Fruit fly (Drosophila melanogaster) whole organism, wandering third instar larva: ENCODE results near the gene mAcon1.

Source experiments
- Abd-B ChIP-seq: fragments of >200 bp; optimal IDR thresholded peaks from 2 replicates; lab custom pipeline; 2017; ENCODE audit warnings: missing biosample characterization, missing genetic modification characterization
- CG32264 ChIP-seq: fragments of 200-800 bp; sonication (Bioruptor generic); optimal IDR thresholded peaks from 2 replicates; lab custom pipeline; 2016; ENCODE audit warnings: missing biosample characterization, missing genetic modification characterization
- CG9705 ChIP-seq: fragments of 200-800 bp; sonication (Bioruptor generic); optimal IDR thresholded peaks from 2 replicates; lab custom pipeline; 2018; ENCODE audit warnings: missing biosample characterization, mild to moderate bottlenecking, missing genetic modification characterization
- CrebA ChIP-seq: fragments of 200-800 bp; sonication (Bioruptor generic); optimal IDR thresholded peaks from 2 replicates; lab custom pipeline; 2016; ENCODE audit warnings: missing biosample characterization, mild to moderate bottlenecking, missing genetic modification characterization, borderline replicate concordance
- Dfd ChIP-seq: fragments of >200 bp; optimal IDR thresholded peaks from 2 replicates; lab custom pipeline; 2017; ENCODE audit warnings: missing biosample characterization, missing genetic modification characterization
- Dif ChIP-seq: fragments of 200-275, 200-300 bp; sonication (Bioruptor generic); optimal IDR thresholded peaks from 2 replicates; lab custom pipeline; 2018; ENCODE audit warnings: missing biosample characterization, missing genetic modification characterization; ENCODE audit not compliant: partially characterized antibody
- GATAd ChIP-seq: sonication (Bioruptor generic); optimal IDR thresholded peaks from 2 replicates; lab custom pipeline; 2016; ENCODE audit warnings: missing biosample characterization, missing genetic modification characterization
- HLH106 ChIP-seq: fragments of 200-800 bp; optimal IDR thresholded peaks from 3 replicates; lab custom pipeline; 2019; ENCODE audit warnings: missing biosample characterization, mild to moderate bottlenecking, missing genetic modification characterization, moderate library complexity
- Hnf4 ChIP-seq: fragments of 200-800 bp; sonication (Bioruptor generic); optimal IDR thresholded peaks from 2 replicates; lab custom pipeline; 2016; ENCODE audit warnings: missing biosample characterization, mild to moderate bottlenecking, missing genetic modification characterization
- Hr83 ChIP-seq: fragments of 200-300 bp; sonication (Bioruptor generic); optimal IDR thresholded peaks from 2 replicates; lab custom pipeline; 2016; ENCODE audit warnings: missing biosample characterization, mild to moderate bottlenecking, missing genetic modification characterization, moderate library complexity; ENCODE audit not compliant: poor library complexity, severe bottlenecking
- Jra ChIP-seq: sonication (Bioruptor generic); optimal IDR thresholded peaks from 2 replicates; lab custom pipeline; 2016; ENCODE audit warnings: missing biosample characterization, missing genetic modification characterization
- Mio ChIP-seq: sonication (Bioruptor generic); optimal IDR thresholded peaks from 2 replicates; lab custom pipeline; 2016; ENCODE audit warnings: missing biosample characterization, missing genetic modification characterization
- Myc ChIP-seq: fragments of >200 bp; optimal IDR thresholded peaks from 2 replicates; lab custom pipeline; 2017
- OdsH ChIP-seq: fragments of 200-800 bp; sonication (Bioruptor generic); optimal IDR thresholded peaks from 2 replicates; lab custom pipeline; 2016; ENCODE audit warnings: missing biosample characterization, mild to moderate bottlenecking, missing genetic modification characterization
- Rel ChIP-seq, 2 experiments: fragments of 200-800 bp; sonication (Bioruptor generic) in 1 of 2; optimal IDR thresholded peaks; 2 replicates in 1 of 2; 3 replicates in 1 of 2; lab custom pipeline; 2016 to 2019; ENCODE audit warnings: mild to moderate bottlenecking in 2 of 2, missing biosample characterization in 2 of 2, missing genetic modification characterization in 2 of 2, moderate library complexity in 1 of 2
- Sp1 ChIP-seq: fragments of 200-800 bp; sonication (Bioruptor generic); optimal IDR thresholded peaks from 3 replicates; lab custom pipeline; 2019; ENCODE audit warnings: missing biosample characterization, mild to moderate bottlenecking, missing genetic modification characterization, moderate library complexity
- br ChIP-seq: fragments of 200-800 bp; sonication (Bioruptor generic); optimal IDR thresholded peaks from 2 replicates; lab custom pipeline; 2016; ENCODE audit warnings: missing biosample characterization, missing genetic modification characterization
- dmrt93B ChIP-seq: fragments of 200-800 bp; sonication (Bioruptor generic); optimal IDR thresholded peaks from 2 replicates; lab custom pipeline; 2018; ENCODE audit warnings: missing biosample characterization, mild to moderate bottlenecking, missing genetic modification characterization
- dsf ChIP-seq: sonication (Bioruptor generic); optimal IDR thresholded peaks from 2 replicates; lab custom pipeline; 2016; ENCODE audit warnings: missing biosample characterization, missing genetic modification characterization, borderline replicate concordance
- ey ChIP-seq: fragments of 200-800 bp; sonication (Bioruptor generic); optimal IDR thresholded peaks from 2 replicates; lab custom pipeline; 2016; ENCODE audit warnings: missing biosample characterization, missing genetic modification characterization
- foxo ChIP-seq, 2 experiments: fragments of 200-800 bp; sonication (Bioruptor generic); optimal IDR thresholded peaks; 2 replicates in 1 of 2; 3 replicates in 1 of 2; lab custom pipeline; 2016 to 2017; ENCODE audit warnings: missing biosample characterization in 2 of 2, missing genetic modification characterization in 2 of 2
- fru ChIP-seq: fragments of 200-800 bp; sonication (Bioruptor generic); optimal IDR thresholded peaks from 3 replicates; lab custom pipeline; 2016; ENCODE audit warnings: missing biosample characterization, mild to moderate bottlenecking, missing genetic modification characterization
- h ChIP-seq: fragments of 200-800 bp; sonication (Bioruptor generic); optimal IDR thresholded peaks from 3 replicates; lab custom pipeline; 2016; ENCODE audit warnings: missing biosample characterization, mild to moderate bottlenecking, missing genetic modification characterization
- jim ChIP-seq: fragments of 175-275, 200-325 bp; sonication (Bioruptor generic); optimal IDR thresholded peaks from 2 replicates; lab custom pipeline; 2016; ENCODE audit warnings: missing biosample characterization, mild to moderate bottlenecking, missing genetic modification characterization
- lola ChIP-seq: fragments of >200 bp; optimal IDR thresholded peaks from 2 replicates; lab custom pipeline; 2017; ENCODE audit warnings: missing biosample characterization, missing genetic modification characterization
- pan ChIP-seq: fragments of >200 bp; optimal IDR thresholded peaks from 2 replicates; lab custom pipeline; 2017
- psq ChIP-seq: fragments of 200-800 bp; sonication (Bioruptor generic); optimal IDR thresholded peaks from 3 replicates; lab custom pipeline; 2017; ENCODE audit warnings: missing biosample characterization, mild to moderate bottlenecking, missing genetic modification characterization, moderate library complexity
- rgr ChIP-seq: fragments of 200-800 bp; sonication (Bioruptor generic); optimal IDR thresholded peaks from 3 replicates; lab custom pipeline; 2016; ENCODE audit warnings: missing biosample characterization, mild to moderate bottlenecking, missing genetic modification characterization
- sage ChIP-seq: fragments of 200-800 bp; sonication (Bioruptor generic); optimal IDR thresholded peaks from 2 replicates; lab custom pipeline; 2016; ENCODE audit warnings: missing biosample characterization, mild to moderate bottlenecking, missing genetic modification characterization
- sv ChIP-seq: fragments of 200-800 bp; sonication (Bioruptor generic); optimal IDR thresholded peaks from 3 replicates; lab custom pipeline; 2016; ENCODE audit warnings: missing biosample characterization, missing genetic modification characterization
- tai ChIP-seq: sonication (Bioruptor generic); optimal IDR thresholded peaks from 2 replicates; lab custom pipeline; 2016; ENCODE audit warnings: missing biosample characterization, missing genetic modification characterization
- usp ChIP-seq: fragments of >200 bp; optimal IDR thresholded peaks from 2 replicates; lab custom pipeline; 2017; ENCODE audit warnings: missing biosample characterization, missing genetic modification characterization
- woc ChIP-seq: sonication (Bioruptor generic); optimal IDR thresholded peaks from 2 replicates; lab custom pipeline; 2016; ENCODE audit warnings: missing biosample characterization, mild to moderate bottlenecking, missing genetic modification characterization

mAcon1 gene

DNA sequence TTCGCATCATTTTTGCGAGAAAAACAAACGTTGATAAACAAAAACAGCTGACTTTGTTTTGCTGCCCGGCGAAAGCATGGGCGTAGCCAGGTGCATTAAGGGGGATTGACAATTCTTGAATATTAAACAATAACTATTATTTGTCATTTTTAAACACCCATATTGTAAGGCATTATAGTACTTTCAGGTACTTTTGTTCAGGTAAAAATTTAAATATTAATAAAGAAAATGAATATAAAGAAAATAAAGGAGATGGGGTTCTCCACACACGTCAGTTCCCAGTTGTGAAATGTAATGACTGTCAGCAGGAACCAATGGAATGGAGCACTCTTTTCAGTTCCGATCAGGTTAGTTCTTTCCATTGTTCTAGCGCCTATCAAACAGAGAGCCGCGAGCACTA is 9.8 kb upstream of the mAcon1 start, which contains the start of the genes Coq3 and Pld3:
Gene Coq3 (minus strand): TSS at position 58 of the 400 bp plus-strand sequence.
Gene Pld3 (plus strand): TSS at position 294 of the 400 bp plus-strand sequence.
- no peak for TF ChIP-seq jim (GFP tag; lab: Kevin White, UChicago)
- peak; percentile 85 for TF ChIP-seq Hr83 (GFP tag; lab: Kevin White, UChicago)
- TF ChIP-seq ey (GFP tag; lab: Kevin White, UChicago) = peak; percentile 94
- TF ChIP-seq usp = no peak
- TF ChIP-seq HLH106 (tag; lab: Kevin White, UChicago) = peak; percentile 96
- TF ChIP-seq Rel (GFP tag; optimal IDR thresholded peaks at IDR 0.05; lab: Kevin White, UChicago) = no peak
- TF ChIP-seq Rel (tag; optimal IDR thresholded peaks at IDR 0.05; lab: Kevin White, UChicago) = peak; percentile 83
- peak; percentile 82 for TF ChIP-seq dmrt93B (GFP tag; lab: Kevin White, UChicago)
- TF ChIP-seq Dfd (GFP tag; lab: Kevin White, UChicago) = no peak
- TF ChIP-seq woc (GFP tag; lab: Kevin White, UChicago) = peak; percentile 77
- peak; percentile 93 for TF ChIP-seq psq (GFP tag; lab: Kevin White, UChicago)
- TF ChIP-seq dsf (GFP tag; lab: Kevin White, UChicago) = peak; percentile 89
- TF ChIP-seq Hnf4 (GFP tag; lab: Kevin White, UChicago) = peak; percentile 97
- TF ChIP-seq Mio (GFP tag; lab: Kevin White, UChicago) = peak; percentile 72
- peak; percentile 97 for TF ChIP-seq rgr
- TF ChIP-seq Sp1 (GFP tag; lab: Kevin White, UChicago) = peak; percentile 95
- TF ChIP-seq lola (GFP tag; lab: Kevin White, UChicago) = no peak
- TF ChIP-seq sage = no peak
- TF ChIP-seq sv (GFP tag; lab: Kevin White, UChicago) = peak; percentile 79
- TF ChIP-seq foxo (GFP tag; optimal IDR thresholded peaks at IDR 0.05; lab: Kevin White, UChicago) = peak; percentile 81 to 98
- peak; percentile 94 for TF ChIP-seq fru (GFP tag; lab: Kevin White, UChicago)
- peak; percentile 91 for TF ChIP-seq CG9705 (GFP tag; lab: Kevin White, UChicago)
- peak; percentile 94 for TF ChIP-seq OdsH
- TF ChIP-seq CG32264 (GFP tag; lab: Kevin White, UChicago) = peak; percentile 73
- TF ChIP-seq tai (GFP tag; lab: Kevin White, UChicago) = no peak
- no peak for TF ChIP-seq GATAd (GFP tag; lab: Kevin White, UChicago)
- TF ChIP-seq Jra (GFP tag; lab: Kevin White, UChicago) = peak; percentile 92
- TF ChIP-seq h (GFP tag; lab: Kevin White, UChicago) = peak; percentile 96
- peak; percentile 93 for TF ChIP-seq br (GFP tag; lab: Kevin White, UChicago)

DNA sequence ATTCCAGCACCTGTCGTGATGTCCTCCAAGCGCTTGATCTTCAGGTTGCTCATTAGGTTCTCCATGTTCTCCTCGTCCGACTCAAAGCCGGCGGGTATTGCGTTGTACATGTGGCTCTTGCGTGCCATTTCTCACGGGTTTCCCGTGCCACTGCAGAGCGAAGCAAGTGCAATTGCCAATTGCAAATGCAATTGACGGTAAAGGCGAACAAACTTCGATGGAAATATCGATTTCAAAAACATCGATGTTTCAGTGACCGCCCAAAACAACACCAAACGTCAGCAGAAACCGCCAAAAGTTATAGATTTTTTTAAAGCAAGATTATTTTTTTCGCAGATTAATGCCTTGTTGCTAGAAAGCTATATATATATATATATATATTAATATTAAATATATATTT is 5.5 kb upstream of the mAcon1 start, which contains the start of gene Nbr:
Gene Nbr (minus strand): TSS at position 209 of the 400 bp plus-strand sequence.
- no peak for TF ChIP-seq h (GFP tag; lab: Kevin White, UChicago)
- no peak for TF ChIP-seq Sp1 (GFP tag; lab: Kevin White, UChicago)
- no peak for TF ChIP-seq Rel (GFP tag; optimal IDR thresholded peaks at IDR 0.05; lab: Kevin White, UChicago)
- peak; percentile 13 for TF ChIP-seq Rel (tag; optimal IDR thresholded peaks at IDR 0.05; lab: Kevin White, UChicago)
- TF ChIP-seq dsf (GFP tag; lab: Kevin White, UChicago) = no peak
- TF ChIP-seq rgr = peak; percentile 35
- TF ChIP-seq lola (GFP tag; lab: Kevin White, UChicago) = no peak
- no peak for TF ChIP-seq GATAd (GFP tag; lab: Kevin White, UChicago)
- TF ChIP-seq Jra (GFP tag; lab: Kevin White, UChicago) = no peak
- TF ChIP-seq jim (GFP tag; lab: Kevin White, UChicago) = no peak
- no peak for TF ChIP-seq OdsH
- peak; percentile 58 for TF ChIP-seq Dif (GFP tag; lab: Kevin White, UChicago)
- no peak for TF ChIP-seq CG32264 (GFP tag; lab: Kevin White, UChicago)
- no peak for TF ChIP-seq HLH106 (tag; lab: Kevin White, UChicago)
- peak; percentile 49 for TF ChIP-seq Hr83 (GFP tag; lab: Kevin White, UChicago)
- TF ChIP-seq br (GFP tag; lab: Kevin White, UChicago) = no peak
- TF ChIP-seq, all 38 proteins: peak for 4

DNA sequence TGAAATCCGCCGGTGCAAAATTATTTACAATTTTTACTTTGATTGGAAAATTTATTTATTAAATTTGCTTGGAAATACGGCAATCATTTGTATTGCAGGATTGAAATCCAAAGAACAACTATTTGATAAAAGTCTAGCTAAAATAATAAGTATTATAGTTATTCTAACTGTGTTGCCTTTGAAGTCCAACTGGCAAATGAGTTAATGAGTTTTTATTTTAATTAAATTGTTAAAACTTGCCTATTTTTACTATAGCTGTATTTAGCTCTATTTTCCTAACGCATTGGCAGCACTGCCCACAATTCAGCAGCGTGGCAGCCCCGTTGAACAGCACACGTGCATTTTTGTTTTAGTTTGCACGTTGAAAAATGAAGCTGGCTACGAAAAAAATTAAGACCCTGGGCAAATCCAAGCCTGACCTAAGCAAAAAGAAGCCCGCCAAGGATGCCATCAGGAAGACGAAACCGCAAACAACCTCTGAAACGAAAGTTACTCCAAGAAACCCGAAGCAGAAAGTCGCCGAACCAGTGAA is 5.0 kb upstream of the mAcon1 start, which contains the start of gene Noc2:
Gene Noc2 (plus strand): TSS at position 331 of the 532 bp plus-strand sequence.
- TF ChIP-seq woc (GFP tag; lab: Kevin White, UChicago) (peak; percentile 52), usp (no peak), CG32264 (GFP tag; lab: Kevin White, UChicago) (no peak), dmrt93B (GFP tag; lab: Kevin White, UChicago) (peak; percentile 44), sv (GFP tag; lab: Kevin White, UChicago) (peak; percentile 7), psq (GFP tag; lab: Kevin White, UChicago) (peak; percentile 44), foxo (GFP tag; optimal IDR thresholded peaks at IDR 0.05; lab: Kevin White, UChicago) (peak in 1 of 2 experiments; percentile 73), Myc (lab: Kevin White, UChicago) (peak; percentile 78), Sp1 (GFP tag; lab: Kevin White, UChicago) (peak; percentile 26), HLH106 (tag; lab: Kevin White, UChicago) (peak; percentile 59), lola (GFP tag; lab: Kevin White, UChicago) (no peak), OdsH (peak; percentile 15), Rel (GFP tag; optimal IDR thresholded peaks at IDR 0.05; lab: Kevin White, UChicago) (no peak), Rel (tag; optimal IDR thresholded peaks at IDR 0.05; lab: Kevin White, UChicago) (peak; percentile 81), rgr (peak; percentile 43), CrebA (GFP tag; lab: Kevin White, UChicago) (no peak), GATAd (GFP tag; lab: Kevin White, UChicago) (no peak), Abd-B (GFP tag; lab: Kevin White, UChicago) (no peak), Dif (GFP tag; lab: Kevin White, UChicago) (no peak), pan (lab: Kevin White, UChicago) (no peak), ey (GFP tag; lab: Kevin White, UChicago) (peak; percentile 46), Hnf4 (GFP tag; lab: Kevin White, UChicago) (peak; percentile 21), h (GFP tag; lab: Kevin White, UChicago) (peak; percentile 61), Hr83 (GFP tag; lab: Kevin White, UChicago) (peak; percentile 35), jim (GFP tag; lab: Kevin White, UChicago) (peak; percentile 67), fru (GFP tag; lab: Kevin White, UChicago) (peak; percentile 45), sage (no peak)
- TF ChIP-seq, all 38 proteins: peak for 17
